Worm (Caenorhabditis elegans): Measurements from ENCODE around the gene sdz-33.
A peak's percentile ranks its signal among the peaks of the same experiment; 100 is the strongest.

sdz-33 gene

ce11 chrIII:11920187-11920785 is 13.0 kb downstream of the sdz-33 start, which contains the start of the genes ccf-1 and trap-4:
Gene ccf-1, minus strand, starts transcription at chrIII:11920237.
Gene trap-4, plus strand, starts transcription at chrIII:11920735.
- TF ChIP-seq jun-1 (tag; optimal IDR thresholded peaks at IDR 0.05), result no peak
- no peak for TF ChIP-seq sea-2 (GFP tag; optimal IDR thresholded peaks at IDR 0.05)
- no peak for TF ChIP-seq nhr-77 (tag; optimal IDR thresholded peaks at IDR 0.05)
- peak; percentile 26 for TF ChIP-seq elt-2 (tag; optimal IDR thresholded peaks at IDR 0.05)
- TF ChIP-seq pha-4 (tag; optimal IDR thresholded peaks at IDR 0.05), result peak; percentile 76
- no peak for TF ChIP-seq ZK546.5 (tag; optimal IDR thresholded peaks at IDR 0.05)
- TF ChIP-seq R02D3.7 (tag; optimal IDR thresholded peaks at IDR 0.05), result peak; percentile 1
- TF ChIP-seq eor-1 (tag; optimal IDR thresholded peaks at IDR 0.05), result no peak
- TF ChIP-seq lin-39 (tag; optimal IDR thresholded peaks at IDR 0.05), result peak; percentile 35
- TF ChIP-seq egl-5 (tag; optimal IDR thresholded peaks at IDR 0.05), result no peak
- no peak for TF ChIP-seq ceh-82 (tag; optimal IDR thresholded peaks at IDR 0.05)
- no peak for TF ChIP-seq fkh-2 (tag; optimal IDR thresholded peaks at IDR 0.05)
- no peak for TF ChIP-seq skn-1 (tag; optimal IDR thresholded peaks at IDR 0.05)
- no peak for TF ChIP-seq nhr-76 (tag; optimal IDR thresholded peaks at IDR 0.05)
- TF ChIP-seq mdl-1 (tag; optimal IDR thresholded peaks at IDR 0.05), result no peak
- no peak for TF ChIP-seq ceh-16 (tag; optimal IDR thresholded peaks at IDR 0.05)
- peak; percentile 22 for TF ChIP-seq hmg-11 (tag; optimal IDR thresholded peaks at IDR 0.05)
- no peak for TF ChIP-seq daf-12 (tag; optimal IDR thresholded peaks at IDR 0.05)
- TF ChIP-seq lin-15B (tag; optimal IDR thresholded peaks at IDR 0.05), result peak; percentile 76
- peak; percentile 66 for TF ChIP-seq ceh-28 (tag; optimal IDR thresholded peaks at IDR 0.05)
- TF ChIP-seq ztf-4 (tag; optimal IDR thresholded peaks at IDR 0.05), result no peak
- TF ChIP-seq pqm-1 (tag; optimal IDR thresholded peaks at IDR 0.05), result peak; percentile 14
- no peak for TF ChIP-seq elt-1 (tag; optimal IDR thresholded peaks at IDR 0.05)
- TF ChIP-seq fkh-10 (GFP tag; optimal IDR thresholded peaks at IDR 0.05), result no peak
- TF ChIP-seq nfya-1 (tag; optimal IDR thresholded peaks at IDR 0.05; ENCODE audit: insufficient read depth), result peak; percentile 89
- no peak for TF ChIP-seq nhr-11 (tag; optimal IDR thresholded peaks at IDR 0.05)
- no peak for TF ChIP-seq nhr-43 (tag; optimal IDR thresholded peaks at IDR 0.05; ENCODE audit: poor library complexity, severe bottlenecking)
- no peak for TF ChIP-seq ztf-11 (tag; optimal IDR thresholded peaks at IDR 0.05)
- no peak for TF ChIP-seq egl-27 (tag; optimal IDR thresholded peaks at IDR 0.05)
- TF ChIP-seq nhr-23 (tag; optimal IDR thresholded peaks at IDR 0.05), result peak; percentile 61
- TF ChIP-seq snpc-4 (tag; optimal IDR thresholded peaks at IDR 0.05), result peak; percentile 54
- peak; percentile 66 for TF ChIP-seq nhr-25 (tag; optimal IDR thresholded peaks at IDR 0.05)
- TF ChIP-seq ceh-9 (tag; optimal IDR thresholded peaks at IDR 0.05), result no peak

- no peak for TF ChIP-seq ZK546.5 (tag; optimal IDR thresholded peaks at IDR 0.05)
- TF ChIP-seq lin-15B (tag; optimal IDR thresholded peaks at IDR 0.05), result no peak
- TF ChIP-seq lsy-12 (tag; optimal IDR thresholded peaks at IDR 0.05), result peak; percentile 57
- TF ChIP-seq egl-5 (tag; optimal IDR thresholded peaks at IDR 0.05), result no peak
- no peak for TF ChIP-seq fkh-2 (tag; optimal IDR thresholded peaks at IDR 0.05)
- TF ChIP-seq elt-2 (tag; optimal IDR thresholded peaks at IDR 0.05), result peak; percentile 21
- TF ChIP-seq nhr-43 (tag; optimal IDR thresholded peaks at IDR 0.05; ENCODE audit: poor library complexity, severe bottlenecking), result peak; percentile 33
- TF ChIP-seq nhr-11 (tag; optimal IDR thresholded peaks at IDR 0.05), result no peak
- TF ChIP-seq ama-1 (optimal IDR thresholded peaks at IDR 0.05), result peak; percentile 92
- peak in 1 of 3 experiments; percentile 25 for TF ChIP-seq elt-3 (tag; optimal IDR thresholded peaks at IDR 0.05)
- no peak for TF ChIP-seq fkh-10 (GFP tag; optimal IDR thresholded peaks at IDR 0.05)
- TF ChIP-seq unc-39 (tag; optimal IDR thresholded peaks at IDR 0.05), result no peak
- TF ChIP-seq nfya-1 (tag; optimal IDR thresholded peaks at IDR 0.05; ENCODE audit: insufficient read depth), result peak; percentile 36
- TF ChIP-seq nhr-67 (tag; optimal IDR thresholded peaks at IDR 0.05), result no peak
- TF ChIP-seq nhr-77 (tag; optimal IDR thresholded peaks at IDR 0.05), result no peak
- TF ChIP-seq pqm-1 (tag; optimal IDR thresholded peaks at IDR 0.05), result no peak
- no peak for TF ChIP-seq aly-2 (tag; optimal IDR thresholded peaks at IDR 0.05)
Observed at ce11 chrIII:11921658-11922098, 14.4 kb downstream of the sdz-33 start, which contains the start of gene Y56A3A.22. Gene Y56A3A.22, plus strand, starts transcription at chrIII:11921692.

ce11 chrIII:11923586-11923985 is 16.3 kb downstream of the sdz-33 start, which contains the start of gene nft-1:
Gene nft-1, plus strand, starts transcription at chrIII:11923886.
- no peak for TF ChIP-seq unc-39 (tag; optimal IDR thresholded peaks at IDR 0.05)
- no peak for TF ChIP-seq ceh-9 (tag; optimal IDR thresholded peaks at IDR 0.05)
- no peak for TF ChIP-seq nhr-67 (tag; optimal IDR thresholded peaks at IDR 0.05)
- TF ChIP-seq aly-2 (tag; optimal IDR thresholded peaks at IDR 0.05), result no peak
- TF ChIP-seq ZK546.5 (tag; optimal IDR thresholded peaks at IDR 0.05), result no peak
